Fruit fly (Drosophila melanogaster): ENCODE data around the gene CG33310.

CG33310 gene

dm6 chr2L:15066141-15066540, 39.5 kb downstream of the CG33310 start (continued):
- TF ChIP-seq CG2116 (GFP tag; optimal IDR thresholded peaks at IDR 0.05) (no peak), stc (GFP tag; IDR thresholded peaks at IDR 0.05) (no peak), Pdp1 (GFP tag; optimal IDR thresholded peaks at IDR 0.05) (no peak), CG8359 (GFP tag; optimal IDR thresholded peaks at IDR 0.05; ENCODE audit: borderline replicate concordance) (no peak), CG1792 (GFP tag; optimal IDR thresholded peaks at IDR 0.05) (no peak), fd64A (GFP tag; optimal IDR thresholded peaks at IDR 0.05) (no peak), nerfin-1 (tag; optimal IDR thresholded peaks at IDR 0.05) (no peak), lola (GFP tag; optimal IDR thresholded peaks at IDR 0.05) (peak in 1 of 3 experiments; percentile 14), gcm (GFP tag; optimal IDR thresholded peaks at IDR 0.05) (no peak), gce (GFP tag; IDR thresholded peaks at IDR 0.05) (no peak), Sin3A (optimal IDR thresholded peaks at IDR 0.05) (no peak), fd102C (GFP tag; optimal IDR thresholded peaks at IDR 0.05) (no peak), CG13296 (GFP tag; optimal IDR thresholded peaks at IDR 0.05) (no peak), vfl (GFP tag; optimal IDR thresholded peaks at IDR 0.05) (peak; percentile 18), Ptx1 (GFP tag; IDR thresholded peaks at IDR 0.05) (no peak), kni (GFP tag; optimal IDR thresholded peaks at IDR 0.05) (no peak), CG4730 (GFP tag; IDR thresholded peaks at IDR 0.05) (no peak), CG12071 (GFP tag; optimal IDR thresholded peaks at IDR 0.05) (no peak), bsh (GFP tag; optimal IDR thresholded peaks at IDR 0.05) (peak in 1 of 2 experiments; percentile 1), Chrac-16 (GFP tag; optimal IDR thresholded peaks at IDR 0.05) (no peak), CG2875 (GFP tag; optimal IDR thresholded peaks at IDR 0.05) (no peak), CG8924 (tag; optimal IDR thresholded peaks at IDR 0.05) (peak; percentile 1), Dp (GFP tag; optimal IDR thresholded peaks at IDR 0.05) (no peak), Sry-β (GFP tag; optimal IDR thresholded peaks at IDR 0.05) (no peak), repo (GFP tag; optimal IDR thresholded peaks at IDR 0.05) (no peak), kay (GFP tag; optimal IDR thresholded peaks at IDR 0.05) (no peak), odd (GFP tag; optimal IDR thresholded peaks at IDR 0.05) (no peak), Camta (GFP tag; optimal IDR thresholded peaks at IDR 0.05) (no peak), CG10462 (GFP tag; optimal IDR thresholded peaks at IDR 0.05) (no peak), nmo (GFP tag; optimal IDR thresholded peaks at IDR 0.05) (peak; percentile 5), CoRest (tag; optimal IDR thresholded peaks at IDR 0.05) (peak; percentile 30), Dref (GFP tag; IDR thresholded peaks at IDR 0.05) (no peak), GATAe (GFP tag; conservative IDR thresholded peaks at IDR 0.05) (no peak), Vsx1 (GFP tag; optimal IDR thresholded peaks at IDR 0.05) (no peak), Dad (GFP tag; optimal IDR thresholded peaks at IDR 0.05) (no peak), Nf-YB (GFP tag; optimal IDR thresholded peaks at IDR 0.05) (no peak), fd3F (GFP tag; optimal IDR thresholded peaks at IDR 0.05) (no peak), ab (GFP tag; optimal IDR thresholded peaks at IDR 0.05) (no peak), CG18619 (GFP tag; optimal IDR thresholded peaks at IDR 0.05) (no peak), pan (optimal IDR thresholded peaks at IDR 0.05) (no peak), pan (GFP tag; optimal IDR thresholded peaks at IDR 0.05 in 1 of 2, IDR thresholded peaks at IDR 0.05 in 1 of 2) (no peak), jing (GFP tag; optimal IDR thresholded peaks at IDR 0.05) (no peak), CG16779 (GFP tag; IDR thresholded peaks at IDR 0.05) (no peak), HmgD (GFP tag; optimal IDR thresholded peaks at IDR 0.05) (no peak), CG12391 (tag; optimal IDR thresholded peaks at IDR 0.05) (peak; percentile 19), HLH4C (GFP tag; IDR thresholded peaks at IDR 0.05; ENCODE audit: partially characterized antibody) (no peak), Dfd (GFP tag; optimal IDR thresholded peaks at IDR 0.05) (no peak), CG6175 (GFP tag; IDR thresholded peaks at IDR 0.05) (no peak), Hr39 (optimal IDR thresholded peaks at IDR 0.05) (no peak), grau (tag; optimal IDR thresholded peaks at IDR 0.05) (peak; percentile 52), CG7839 (tag; optimal IDR thresholded peaks at IDR 0.05) (no peak), abd-A (tag; optimal IDR thresholded peaks at IDR 0.05) (no peak)
